Worm (Caenorhabditis elegans) whole organism, mixed stage, embryonic: ENCODE results near the gene B0304.4.

Experiments
- lin-13 ChIP-seq: fragments of 150-350 bp; optimal IDR thresholded peaks from 2 replicates; lab custom pipeline; 2014; ENCODE audit warnings: missing biosample characterization, missing genetic modification characterization
- nhr-76 ChIP-seq: sonication (generic microtip); optimal IDR thresholded peaks from 2 replicates; lab custom pipeline; 2017; ENCODE audit warnings: missing biosample characterization, missing genetic modification characterization
- zip-8 ChIP-seq: fragments of 150-350 bp; optimal IDR thresholded peaks from 2 replicates; lab custom pipeline; 2014; ENCODE audit warnings: missing biosample characterization, missing genetic modification characterization

DNA sequence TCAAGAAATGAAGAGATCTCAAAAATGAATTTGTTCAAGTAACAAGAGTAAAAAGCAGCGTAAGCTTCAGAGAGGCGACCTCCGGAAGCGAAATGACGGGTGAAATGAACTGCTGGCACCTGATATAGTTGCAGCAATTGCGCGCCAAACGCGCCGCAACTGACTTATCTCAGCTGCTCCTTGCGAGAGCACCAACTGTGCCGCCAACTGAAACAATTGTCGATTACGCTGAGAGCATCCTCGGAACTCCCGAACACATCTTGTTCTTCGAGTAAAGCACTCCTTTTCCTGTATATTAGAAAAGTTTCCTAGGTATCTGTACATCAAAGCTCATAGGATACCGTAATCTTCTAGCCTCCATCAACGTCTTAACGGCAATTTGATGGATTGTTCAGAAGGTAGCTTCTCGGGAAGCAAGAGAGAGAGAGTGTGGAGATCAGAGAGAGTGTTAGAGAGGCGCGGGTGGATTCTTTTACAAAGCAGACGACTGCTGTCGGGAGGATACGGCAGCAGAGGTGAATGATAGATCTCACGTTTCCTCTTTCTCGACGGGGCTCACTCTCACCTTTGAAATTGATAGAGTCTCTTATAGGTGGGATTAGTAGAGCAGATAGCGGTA is 2.9 kb downstream of the B0304.4 start:
- TF ChIP-seq nhr-76 (tag; lab: Kevin White, UChicago) (no peak), lin-13 (no peak), zip-8 (tag; lab: Kevin White, UChicago) (no peak)
